Worm (Caenorhabditis elegans) whole organism, L4 larva: ENCODE results near the gene ZK632.4.
A peak's percentile ranks its signal among the peaks of the same experiment; 100 is the strongest.

ENCODE experiments used
- F37D6.2 ChIP-seq: sonication (generic microtip); optimal IDR thresholded peaks from 2 replicates; lab custom pipeline; 2016; ENCODE audit warnings: mild to moderate bottlenecking, missing genetic modification characterization, missing compliant biosample characterization
- R02D3.7 ChIP-seq: fragments of 150-350 bp; sonication (generic microtip); optimal IDR thresholded peaks from 3 replicates; lab custom pipeline; 2014; ENCODE audit warnings: missing biosample characterization, missing genetic modification characterization
- T20F7.1 ChIP-seq: fragments of 200-800 bp; sonication (Bioruptor generic); optimal IDR thresholded peaks from 2 replicates; lab custom pipeline; 2018; ENCODE audit warnings: mild to moderate bottlenecking, missing genetic modification characterization, missing compliant biosample characterization
- T26A8.4 ChIP-seq: fragments of 200-800 bp; sonication (Bioruptor generic); IDR thresholded peaks from 2 replicates; pipeline ENCODE4 v1.3.6; 2022; ENCODE audit warnings: missing genetic modification characterization, missing compliant biosample characterization
- ZK337.2 ChIP-seq: fragments of 200-800 bp; sonication (Bioruptor generic); IDR thresholded peaks from 2 replicates; pipeline ENCODE4 v1.3.6; 2022; ENCODE audit warnings: missing genetic modification reagents, missing genetic modification characterization, missing compliant biosample characterization
- aha-1 ChIP-seq: fragments of 150-350 bp; peaks from one replicate; lab custom pipeline; 2014; ENCODE audit warnings: missing biosample characterization, missing genetic modification characterization
- ama-1 ChIP-seq: fragments of 150-350 bp; optimal IDR thresholded peaks from 2 replicates; lab custom pipeline; 2014; ENCODE audit warnings: inconsistent platforms, mixed read lengths
- arid-1 ChIP-seq: fragments of 200-800 bp; sonication (Bioruptor generic); conservative IDR thresholded peaks from 2 replicates; pipeline ENCODE4 v1.3.6; 2022; ENCODE audit warnings: missing genetic modification reagents, missing genetic modification characterization, missing compliant biosample characterization
- attf-4 ChIP-seq: sonication (generic microtip); optimal IDR thresholded peaks from 3 replicates; lab custom pipeline; 2017; ENCODE audit warnings: missing biosample characterization, missing genetic modification characterization
- ceh-44 ChIP-seq: fragments of 200-800 bp; sonication (Bioruptor generic); IDR thresholded peaks from 2 replicates; pipeline ENCODE4 v1.3.6; 2022; ENCODE audit warnings: missing genetic modification reagents, missing genetic modification characterization, missing compliant biosample characterization
- ceh-62 ChIP-seq: sonication (generic microtip); optimal IDR thresholded peaks from 2 replicates; lab custom pipeline; 2017; ENCODE audit warnings: missing biosample characterization, missing genetic modification characterization
- ceh-82 ChIP-seq: sonication (generic microtip); optimal IDR thresholded peaks from 2 replicates; lab custom pipeline; 2017; ENCODE audit warnings: missing biosample characterization, missing genetic modification characterization
- ctbp-1 ChIP-seq: fragments of 200-800 bp; sonication (Bioruptor generic); IDR thresholded peaks from 2 replicates; pipeline ENCODE4 v1.3.6; 2022; ENCODE audit warnings: missing genetic modification reagents, missing genetic modification characterization, missing compliant biosample characterization
- daf-12 ChIP-seq: fragments of 150-350 bp; optimal IDR thresholded peaks from 2 replicates; lab custom pipeline; 2014; ENCODE audit warnings: missing biosample characterization, missing genetic modification reagents, missing genetic modification characterization
- daf-19 ChIP-seq: fragments of 200-800 bp; sonication (Bioruptor generic); conservative IDR thresholded peaks from 2 replicates; pipeline ENCODE4 v1.3.6; 2022; ENCODE audit warnings: missing genetic modification characterization, missing compliant biosample characterization
- dmd-6 ChIP-seq: fragments of 200-800 bp; sonication (Bioruptor generic); IDR thresholded peaks from 2 replicates; pipeline ENCODE4 v1.3.6; 2022; ENCODE audit warnings: missing genetic modification reagents, missing genetic modification characterization, missing compliant biosample characterization
- dmd-8 ChIP-seq: fragments of 200-800 bp; sonication (Bioruptor generic); IDR thresholded peaks from 2 replicates; pipeline ENCODE4 v1.3.6; 2022; ENCODE audit warnings: missing genetic modification characterization, missing compliant biosample characterization
- duxl-1 ChIP-seq: sonication (generic microtip); optimal IDR thresholded peaks from 2 replicates; lab custom pipeline; 2016; ENCODE audit warnings: mild to moderate bottlenecking, missing genetic modification characterization, moderate library complexity, missing compliant biosample characterization; ENCODE audit not compliant: poor library complexity
- egl-27 ChIP-seq: sonication (generic microtip); optimal IDR thresholded peaks from 3 replicates; lab custom pipeline; 2017; ENCODE audit warnings: missing biosample characterization, missing genetic modification reagents, missing genetic modification characterization
- gei-8 ChIP-seq: fragments of 200-800 bp; sonication (Bioruptor generic); optimal IDR thresholded peaks from 2 replicates; lab custom pipeline; 2018; ENCODE audit warnings: mild to moderate bottlenecking, missing genetic modification characterization, missing compliant biosample characterization
- hif-1 ChIP-seq, 2 experiments: sonication (generic microtip); optimal IDR thresholded peaks; 2 replicates each; lab custom pipeline; 2016 to 2017; ENCODE audit warnings: missing compliant biosample characterization in 2 of 2, missing genetic modification characterization in 2 of 2, missing genetic modification reagents in 2 of 2, missing genotype in 2 of 2, mild to moderate bottlenecking in 1 of 2
- hlh-11 ChIP-seq: fragments of 200-800 bp; sonication (Bioruptor generic); optimal IDR thresholded peaks from 2 replicates; lab custom pipeline; 2018; ENCODE audit warnings: mild to moderate bottlenecking, missing genetic modification characterization, missing compliant biosample characterization
- hlh-30 ChIP-seq: sonication (generic microtip); optimal IDR thresholded peaks from 2 replicates; lab custom pipeline; 2017; ENCODE audit warnings: antibody characterized with exemption, mild to moderate bottlenecking, missing genetic modification characterization, missing compliant biosample characterization; ENCODE audit not compliant: insufficient read depth
- hmg-1.1 ChIP-seq: fragments of 200-800 bp; sonication (Bioruptor generic); IDR thresholded peaks from 2 replicates; pipeline ENCODE4 v1.3.6; 2022; ENCODE audit warnings: missing genetic modification reagents, missing genetic modification characterization, missing compliant biosample characterization
- jun-1 ChIP-seq: fragments of 150-350 bp; optimal IDR thresholded peaks from 2 replicates; lab custom pipeline; 2014; ENCODE audit warnings: missing biosample characterization, missing genetic modification reagents, missing genetic modification characterization
- lim-7 ChIP-seq: fragments of 200-800 bp; sonication (Bioruptor generic); IDR thresholded peaks from 2 replicates; pipeline ENCODE4 v1.3.6; 2022; ENCODE audit warnings: missing genetic modification characterization, missing compliant biosample characterization
- lin-15B ChIP-seq: fragments of 150-350 bp; sonication (generic microtip); optimal IDR thresholded peaks from 3 replicates; lab custom pipeline; 2014; ENCODE audit warnings: missing biosample characterization, missing genetic modification characterization
- lin-29 ChIP-seq: fragments of 200-800 bp; sonication (Bioruptor generic); IDR thresholded peaks from 2 replicates; pipeline ENCODE4 v1.3.6; 2022; ENCODE audit warnings: missing genetic modification reagents, missing genetic modification characterization, missing compliant biosample characterization
- lin-38 ChIP-seq: fragments of 200-800 bp; sonication (Bioruptor generic); IDR thresholded peaks from 2 replicates; pipeline ENCODE4 v1.3.6; 2022; ENCODE audit warnings: missing genetic modification reagents, missing genetic modification characterization, missing compliant biosample characterization
- lir-3 ChIP-seq: sonication (generic microtip); optimal IDR thresholded peaks from 2 replicates; lab custom pipeline; 2016; ENCODE audit warnings: mild to moderate bottlenecking, missing genetic modification characterization, missing compliant biosample characterization
- lsy-2 ChIP-seq, 2 experiments: fragments of 150-350 bp in 1 of 2; sonication (generic microtip) in 1 of 2; optimal IDR thresholded peaks; 2 replicates each; lab custom pipeline; 2014 to 2017; ENCODE audit warnings: missing biosample characterization in 2 of 2, missing genetic modification characterization in 2 of 2
- madf-5 ChIP-seq, 2 experiments: fragments of 200-800 bp; sonication (Bioruptor generic); IDR thresholded peaks; 2 replicates each; pipeline ENCODE4 v1.3.6; 2022; ENCODE audit warnings: missing compliant biosample characterization in 2 of 2, missing genetic modification characterization in 2 of 2
- madf-9 ChIP-seq: fragments of 200-800 bp; sonication (Bioruptor generic); conservative IDR thresholded peaks from 2 replicates; pipeline ENCODE4 v1.3.6; 2022; ENCODE audit warnings: missing genetic modification reagents, missing genetic modification characterization, missing compliant biosample characterization
- mdl-1 ChIP-seq, 2 experiments: fragments of 150-350 bp in 1 of 2; sonication (generic microtip) in 1 of 2; optimal IDR thresholded peaks; 2 replicates each; lab custom pipeline; 2014 to 2017; ENCODE audit warnings: missing biosample characterization in 2 of 2, missing genetic modification characterization in 2 of 2
- mxl-2 ChIP-seq: fragments of 200-800 bp; sonication (Bioruptor generic); conservative IDR thresholded peaks from 2 replicates; pipeline ENCODE4 v1.3.6; 2022; ENCODE audit warnings: missing genetic modification reagents, missing genetic modification characterization, missing compliant biosample characterization
- mxl-3 ChIP-seq: fragments of 200-800 bp; sonication (Bioruptor generic); optimal IDR thresholded peaks from 2 replicates; lab custom pipeline; 2018; ENCODE audit warnings: mild to moderate bottlenecking, missing genetic modification characterization, missing compliant biosample characterization
- nhr-10 ChIP-seq: fragments of 150-350 bp; optimal IDR thresholded peaks from 2 replicates; lab custom pipeline; 2014; ENCODE audit warnings: missing biosample characterization, missing genetic modification characterization
- nhr-102 ChIP-seq: sonication (generic microtip); optimal IDR thresholded peaks from 2 replicates; lab custom pipeline; 2016; ENCODE audit warnings: mild to moderate bottlenecking, missing genetic modification characterization, moderate library complexity, missing compliant biosample characterization
- nhr-237 ChIP-seq: sonication (generic microtip); optimal IDR thresholded peaks from 2 replicates; lab custom pipeline; 2017; ENCODE audit warnings: missing biosample characterization, missing genetic modification characterization
- nhr-25 ChIP-seq: sonication (generic microtip); optimal IDR thresholded peaks from 2 replicates; lab custom pipeline; 2017; ENCODE audit warnings: missing genetic modification characterization, mild to moderate bottlenecking, missing compliant biosample characterization, antibody characterized with exemption, moderate library complexity, borderline replicate concordance; ENCODE audit not compliant: insufficient read depth
- nhr-28 ChIP-seq: fragments of 150-350 bp; optimal IDR thresholded peaks from 2 replicates; lab custom pipeline; 2014; ENCODE audit warnings: missing biosample characterization, missing genetic modification characterization
- nhr-6 ChIP-seq: fragments of 150-350 bp; optimal IDR thresholded peaks from 2 replicates; lab custom pipeline; 2014; ENCODE audit warnings: missing biosample characterization, missing genetic modification characterization
- nhr-76 ChIP-seq: fragments of 150-350 bp; optimal IDR thresholded peaks from 2 replicates; lab custom pipeline; 2014; ENCODE audit warnings: missing biosample characterization, missing genetic modification characterization
- php-3 ChIP-seq: fragments of 200-800 bp; sonication (Bioruptor generic); IDR thresholded peaks from 2 replicates; pipeline ENCODE4 v1.3.6; 2022; ENCODE audit warnings: missing genetic modification reagents, missing genetic modification characterization, missing compliant biosample characterization
- saeg-2 ChIP-seq: fragments of 200-800 bp; sonication (Bioruptor generic); IDR thresholded peaks from 2 replicates; pipeline ENCODE4 v1.3.6; 2022; ENCODE audit warnings: missing genetic modification reagents, missing genetic modification characterization, missing compliant biosample characterization
- skn-1 ChIP-seq: fragments of 150-350 bp; optimal IDR thresholded peaks from 2 replicates; lab custom pipeline; 2014; ENCODE audit warnings: missing biosample characterization, missing genetic modification characterization
- snpc-1.2 ChIP-seq: fragments of 200-800 bp; sonication (Bioruptor generic); IDR thresholded peaks from 2 replicates; pipeline ENCODE4 v1.3.6; 2022; ENCODE audit warnings: missing genetic modification reagents, missing genetic modification characterization, missing compliant biosample characterization
- spr-1 ChIP-seq: sonication (generic microtip); optimal IDR thresholded peaks from 2 replicates; lab custom pipeline; 2016; ENCODE audit warnings: mild to moderate bottlenecking, missing genetic modification characterization, missing compliant biosample characterization
- tag-97 ChIP-seq: fragments of 200-800 bp; sonication (Bioruptor generic); IDR thresholded peaks from 2 replicates; pipeline ENCODE4 v1.3.6; 2022; ENCODE audit warnings: missing genetic modification characterization, missing compliant biosample characterization
- tra-1 ChIP-seq: fragments of 200-800 bp; sonication (Bioruptor generic); IDR thresholded peaks from 2 replicates; pipeline ENCODE4 v1.3.6; 2022; ENCODE audit warnings: missing genetic modification reagents, missing genetic modification characterization, missing compliant biosample characterization
- zfp-3 ChIP-seq: fragments of 200-800 bp; sonication (Bioruptor generic); conservative IDR thresholded peaks from 2 replicates; pipeline ENCODE4 v1.3.6; 2022; ENCODE audit warnings: missing genetic modification reagents, missing genetic modification characterization, missing compliant biosample characterization
- zip-11 ChIP-seq: fragments of 200-800 bp; sonication (Bioruptor generic); IDR thresholded peaks from 2 replicates; pipeline ENCODE4 v1.3.6; 2022; ENCODE audit warnings: missing genetic modification characterization, missing compliant biosample characterization

The ZK632.4 gene

DNA sequence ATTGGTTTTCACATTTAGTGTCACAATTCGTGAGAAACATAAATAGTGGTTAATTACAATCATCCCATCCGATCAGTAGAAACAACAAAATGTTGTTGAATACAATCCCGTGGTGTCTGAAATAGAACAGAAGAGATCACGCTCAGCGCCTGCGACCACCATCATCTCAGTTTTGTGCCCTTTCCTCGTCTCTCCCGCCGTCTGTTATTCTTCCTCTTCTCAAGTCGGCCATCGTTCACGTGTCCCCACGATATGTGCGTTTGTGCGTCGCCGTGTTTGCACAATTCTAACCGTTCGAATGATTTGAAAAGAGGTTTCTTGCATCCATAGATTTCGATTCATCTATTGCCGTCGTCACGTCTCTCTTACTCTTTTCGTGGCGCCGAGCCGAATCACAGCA lies 11.5 kb upstream of the ZK632.4 start, which contains the start of gene panl-3 (continued):
- TF ChIP-seq R02D3.7 (no peak), madf-9 (no peak), saeg-2 (GFP tag; lab: Robert Waterston, UW) (no peak), zfp-3 (GFP tag; lab: Robert Waterston, UW) (no peak), lin-29 (no peak), ceh-82 (tag; lab: Kevin White, UChicago) (no peak), lin-15B (tag; lab: Kevin White, UChicago) (no peak), lir-3 (tag; lab: Kevin White, UChicago) (no peak), lin-38 (GFP tag; lab: Robert Waterston, UW) (peak; percentile 50), nhr-25 (tag; lab: Kevin White, UChicago) (no peak), ZK337.2 (no peak), tra-1 (GFP tag; lab: Robert Waterston, UW) (no peak), nhr-28 (peak; percentile 32), ceh-44 (no peak), daf-12 (no peak), spr-1 (tag; lab: Kevin White, UChicago) (no peak), arid-1 (GFP tag; lab: Robert Waterston, UW) (no peak), dmd-6 (GFP tag; lab: Robert Waterston, UW) (peak; percentile 43), aha-1 (tag; lab: Kevin White, UChicago) (peak; percentile 67), nhr-6 (tag; lab: Kevin White, UChicago) (peak; percentile 38), mxl-2 (GFP tag; lab: Robert Waterston, UW) (no peak), mdl-1 (tag; optimal IDR thresholded peaks at IDR 0.05; lab: Kevin White, UChicago) (peak; percentile 67 to 95), T26A8.4 (GFP tag; lab: Robert Waterston, UW) (0 out of 2 replicates have a peak, but pooled peaks have one; percentile 52), attf-4 (no peak), nhr-10 (tag; lab: Kevin White, UChicago) (no peak), gei-8 (GFP tag; lab: Kevin White, UChicago) (no peak), ceh-62 (no peak), madf-5 (GFP tag; IDR thresholded peaks at IDR 0.05; lab: Robert Waterston, UW) (no peak), ama-1 (lab: Kevin White, UChicago) (peak; percentile 3), ctbp-1 (GFP tag; lab: Robert Waterston, UW) (no peak), hlh-11 (tag; lab: Kevin White, UChicago) (peak; percentile 78), php-3 (GFP tag; lab: Robert Waterston, UW) (no peak), daf-19 (GFP tag; lab: Robert Waterston, UW) (no peak), F37D6.2 (no peak), tag-97 (GFP tag; lab: Robert Waterston, UW) (no peak), hif-1 (tag; optimal IDR thresholded peaks at IDR 0.05; lab: Kevin White, UChicago) (peak in 1 of 2 experiments; percentile 32), dmd-8 (GFP tag; lab: Robert Waterston, UW) (no peak), mxl-3 (GFP tag; lab: Kevin White, UChicago) (peak; percentile 89), skn-1 (tag; lab: Kevin White, UChicago) (no peak), snpc-1.2 (GFP tag; lab: Robert Waterston, UW) (no peak), egl-27 (tag; lab: Kevin White, UChicago) (no peak), nhr-102 (tag; lab: Kevin White, UChicago) (no peak), nhr-76 (tag; lab: Kevin White, UChicago) (no peak), nhr-237 (tag; lab: Kevin White, UChicago) (no peak), jun-1 (tag; lab: Kevin White, UChicago) (no peak), hmg-1.1 (GFP tag; lab: Robert Waterston, UW) (peak; percentile 80), duxl-1 (tag; lab: Kevin White, UChicago) (no peak), zip-11 (GFP tag; lab: Robert Waterston, UW) (no peak), T20F7.1 (GFP tag; lab: Kevin White, UChicago) (no peak), lsy-2 (tag; optimal IDR thresholded peaks at IDR 0.05; lab: Kevin White, UChicago) (peak; percentile 10 to 74), hlh-30 (peak; percentile 99), lim-7 (GFP tag; lab: Robert Waterston, UW) (no peak)
